Worm (Caenorhabditis elegans) whole organism, L2 larva: ENCODE results near the gene dcs-1.

ENCODE experiments used
- F13H6.1 ChIP-seq: sonication (generic microtip); optimal IDR thresholded peaks from 2 replicates; lab custom pipeline; 2016; ENCODE audit warnings: missing genetic modification characterization, missing compliant biosample characterization
- R02D3.7 ChIP-seq: fragments of 150-350 bp; optimal IDR thresholded peaks from 2 replicates; lab custom pipeline; 2014; ENCODE audit warnings: missing biosample characterization, missing genetic modification characterization
- Y55F3AM.14 ChIP-seq: fragments of 200-800 bp; sonication (Bioruptor generic); optimal IDR thresholded peaks from 2 replicates; lab custom pipeline; 2018; ENCODE audit warnings: mild to moderate bottlenecking, missing genetic modification characterization, missing compliant biosample characterization
- alr-1 ChIP-seq: fragments of 150-350 bp; optimal IDR thresholded peaks from 2 replicates; lab custom pipeline; 2014; ENCODE audit warnings: missing biosample characterization, missing genetic modification characterization
- aly-2 ChIP-seq: fragments of 150-350 bp; optimal IDR thresholded peaks from 2 replicates; lab custom pipeline; 2014; ENCODE audit warnings: missing biosample characterization, missing genetic modification characterization
- ama-1 ChIP-seq: fragments of 150-350 bp; optimal IDR thresholded peaks from 2 replicates; lab custom pipeline; 2018; ENCODE audit warnings: inconsistent platforms
- blmp-1 ChIP-seq: sonication (generic microtip); optimal IDR thresholded peaks from 2 replicates; lab custom pipeline; 2017; ENCODE audit warnings: missing genetic modification characterization, mild to moderate bottlenecking, missing compliant biosample characterization, antibody characterized with exemption, moderate library complexity; ENCODE audit not compliant: insufficient read depth
- ceh-16 ChIP-seq: fragments of 150-350 bp; optimal IDR thresholded peaks from 2 replicates; lab custom pipeline; 2014; ENCODE audit warnings: missing biosample characterization, missing genetic modification characterization
- ceh-82 ChIP-seq: fragments of 150-350 bp; optimal IDR thresholded peaks from 2 replicates; lab custom pipeline; 2014; ENCODE audit warnings: missing biosample characterization, missing genetic modification characterization
- crh-2 ChIP-seq: sonication (generic microtip); optimal IDR thresholded peaks from 2 replicates; lab custom pipeline; 2017; ENCODE audit warnings: missing biosample characterization, missing genetic modification characterization
- dmd-4 ChIP-seq: sonication (generic microtip); optimal IDR thresholded peaks from 2 replicates; lab custom pipeline; 2017; ENCODE audit warnings: missing biosample characterization, missing genetic modification characterization
- egl-27 ChIP-seq: sonication (generic microtip); optimal IDR thresholded peaks from 3 replicates; lab custom pipeline; 2017; ENCODE audit warnings: missing biosample characterization, missing genetic modification reagents, missing genetic modification characterization
- elt-1 ChIP-seq: fragments of 150-350 bp; optimal IDR thresholded peaks from 2 replicates; lab custom pipeline; 2014; ENCODE audit warnings: missing biosample characterization, missing genetic modification characterization
- elt-3 ChIP-seq: sonication (generic microtip); optimal IDR thresholded peaks from 2 replicates; lab custom pipeline; 2017; ENCODE audit warnings: missing biosample characterization, missing genetic modification characterization
- fos-1 ChIP-seq: fragments of 150-350 bp; optimal IDR thresholded peaks from 2 replicates; lab custom pipeline; 2014; ENCODE audit warnings: missing biosample characterization, missing genetic modification characterization
- gmeb-1 ChIP-seq: fragments of 150-350 bp; optimal IDR thresholded peaks from 2 replicates; lab custom pipeline; 2014; ENCODE audit warnings: missing biosample characterization, missing genetic modification characterization
- lin-11 ChIP-seq: fragments of 150-350 bp; sonication (generic microtip); optimal IDR thresholded peaks from 2 replicates; lab custom pipeline; 2014; ENCODE audit warnings: missing biosample characterization, missing genetic modification characterization, inconsistent platforms, mixed read lengths
- lin-39 ChIP-seq: fragments of 150-350 bp; optimal IDR thresholded peaks from 2 replicates; lab custom pipeline; 2014; ENCODE audit warnings: missing biosample characterization, missing genetic modification reagents, missing genetic modification characterization
- lsy-2 ChIP-seq, 2 experiments: fragments of 150-350 bp in 1 of 2; sonication (generic microtip) in 1 of 2; optimal IDR thresholded peaks; 2 replicates each; lab custom pipeline; 2014 to 2017; ENCODE audit warnings: missing biosample characterization in 2 of 2, missing genetic modification characterization in 2 of 2
- mab-5 ChIP-seq: fragments of 150-350 bp; optimal IDR thresholded peaks from 2 replicates; lab custom pipeline; 2014; ENCODE audit warnings: missing biosample characterization, missing genetic modification characterization
- mdl-1 ChIP-seq, 2 experiments: fragments of 150-350 bp in 1 of 2; sonication (generic microtip) in 1 of 2; optimal IDR thresholded peaks; 2 replicates each; lab custom pipeline; 2017; ENCODE audit warnings: missing biosample characterization in 2 of 2, missing genetic modification characterization in 2 of 2
- nhr-10 ChIP-seq: sonication (generic microtip); optimal IDR thresholded peaks from 2 replicates; lab custom pipeline; 2017; ENCODE audit warnings: missing biosample characterization, missing genetic modification characterization
- nhr-11 ChIP-seq: fragments of 150-350 bp; optimal IDR thresholded peaks from 2 replicates; lab custom pipeline; 2014; ENCODE audit warnings: missing biosample characterization, missing genetic modification characterization
- nhr-12 ChIP-seq: fragments of 150-350 bp; optimal IDR thresholded peaks from 2 replicates; lab custom pipeline; 2014; ENCODE audit warnings: missing biosample characterization, missing genetic modification characterization
- nhr-129 ChIP-seq: fragments of 150-350 bp; optimal IDR thresholded peaks from 2 replicates; lab custom pipeline; 2014; ENCODE audit warnings: missing biosample characterization, missing genetic modification characterization
- nhr-21 ChIP-seq: fragments of 150-350 bp; optimal IDR thresholded peaks from 2 replicates; lab custom pipeline; 2014; ENCODE audit warnings: missing biosample characterization, missing genetic modification characterization
- nhr-23 ChIP-seq: fragments of 150-350 bp; optimal IDR thresholded peaks from 2 replicates; lab custom pipeline; 2014; ENCODE audit warnings: missing biosample characterization, missing genetic modification reagents, missing genetic modification characterization
- nhr-237 ChIP-seq: fragments of 150-350 bp; optimal IDR thresholded peaks from 2 replicates; lab custom pipeline; 2014; ENCODE audit warnings: missing biosample characterization, missing genetic modification characterization
- nhr-6 ChIP-seq: fragments of 150-350 bp; optimal IDR thresholded peaks from 2 replicates; lab custom pipeline; 2014; ENCODE audit warnings: missing biosample characterization, missing genetic modification characterization
- nhr-77 ChIP-seq: fragments of 150-350 bp; optimal IDR thresholded peaks from 2 replicates; lab custom pipeline; 2014; ENCODE audit warnings: missing biosample characterization, missing genetic modification characterization
- peb-1 ChIP-seq: fragments of 150-350 bp; optimal IDR thresholded peaks from 2 replicates; lab custom pipeline; 2014; ENCODE audit warnings: missing biosample characterization, missing genetic modification characterization
- sem-4 ChIP-seq: fragments of 150-350 bp; optimal IDR thresholded peaks from 2 replicates; lab custom pipeline; 2014; ENCODE audit warnings: missing biosample characterization, missing genetic modification reagents, missing genetic modification characterization
- sma-3 ChIP-seq: sonication (generic microtip); optimal IDR thresholded peaks from 2 replicates; lab custom pipeline; 2016; ENCODE audit warnings: missing genetic modification reagents, missing genetic modification characterization, missing compliant biosample characterization
- unc-39 ChIP-seq: fragments of 150-350 bp; optimal IDR thresholded peaks from 2 replicates; lab custom pipeline; 2014; ENCODE audit warnings: missing biosample characterization, missing genetic modification characterization
- unc-55 ChIP-seq: fragments of 150-350 bp; sonication (generic microtip); optimal IDR thresholded peaks from 3 replicates; lab custom pipeline; 2014; ENCODE audit warnings: missing biosample characterization, missing genetic modification reagents, missing genetic modification characterization
- unc-62 ChIP-seq: fragments of 150-350 bp; optimal IDR thresholded peaks from 2 replicates; lab custom pipeline; 2014; ENCODE audit warnings: missing biosample characterization, missing genetic modification reagents, missing genetic modification characterization
- zag-1 ChIP-seq: fragments of 150-350 bp; optimal IDR thresholded peaks from 2 replicates; lab custom pipeline; 2014; ENCODE audit warnings: missing biosample characterization, missing genetic modification characterization
- ztf-1 ChIP-seq: fragments of 200-800 bp; sonication (Bioruptor generic); conservative IDR thresholded peaks from 2 replicates; pipeline ENCODE4 v1.3.6; 2022; ENCODE audit warnings: missing genetic modification characterization, missing compliant biosample characterization
- ztf-11 ChIP-seq: sonication (generic microtip); optimal IDR thresholded peaks from 2 replicates; lab custom pipeline; 2017; ENCODE audit warnings: missing biosample characterization, missing genetic modification characterization
- ztf-4 ChIP-seq: fragments of 150-350 bp; optimal IDR thresholded peaks from 2 replicates; lab custom pipeline; 2014; ENCODE audit warnings: missing biosample characterization, missing genetic modification characterization

Gene dcs-1

ce11 chrV:20090698-20091313, at the start of gene dcs-1, which contains the start of gene sec-23:
dcs-1 (minus strand) TSS chrV:20090743.
sec-23 (plus strand) TSS chrV:20091263.
- TF ChIP-seq F13H6.1 (tag; lab: Kevin White, UChicago) (no peak), egl-27 (tag; lab: Kevin White, UChicago) (no peak), nhr-23 (no peak), blmp-1 (no peak), peb-1 (tag; lab: Kevin White, UChicago) (no peak), unc-62 (GFP tag; lab: Kevin White, UChicago) (no peak), ceh-82 (tag; lab: Kevin White, UChicago) (no peak), mab-5 (no peak), lin-11 (tag; lab: Kevin White, UChicago) (no peak), nhr-21 (tag; lab: Kevin White, UChicago) (no peak), lin-39 (tag; lab: Kevin White, UChicago) (no peak), lsy-2 (tag; optimal IDR thresholded peaks at IDR 0.05; lab: Kevin White, UChicago) (peak in 1 of 2 experiments; percentile 10), fos-1 (tag; lab: Kevin White, UChicago) (no peak), Y55F3AM.14 (no peak), gmeb-1 (tag; lab: Kevin White, UChicago) (no peak), mdl-1 (tag; optimal IDR thresholded peaks at IDR 0.05; lab: Kevin White, UChicago) (peak in 1 of 2 experiments; percentile 2), nhr-10 (tag; lab: Kevin White, UChicago) (no peak), nhr-237 (tag; lab: Kevin White, UChicago) (no peak), unc-39 (tag; lab: Kevin White, UChicago) (no peak), sma-3 (GFP tag; lab: Kevin White, UChicago) (no peak), dmd-4 (tag; lab: Kevin White, UChicago) (no peak), nhr-129 (tag; lab: Kevin White, UChicago) (peak; percentile 4), elt-1 (no peak), R02D3.7 (tag; lab: Kevin White, UChicago) (no peak), nhr-12 (tag; lab: Kevin White, UChicago) (no peak), zag-1 (tag; lab: Kevin White, UChicago) (no peak), nhr-11 (tag; lab: Kevin White, UChicago) (no peak), elt-3 (tag; lab: Kevin White, UChicago) (no peak), unc-55 (GFP tag; lab: Kevin White, UChicago) (peak; percentile 22), nhr-6 (tag; lab: Kevin White, UChicago) (no peak), ztf-1 (GFP tag; lab: Robert Waterston, UW) (no peak), ztf-4 (tag; lab: Kevin White, UChicago) (no peak), alr-1 (tag; lab: Kevin White, UChicago) (no peak), sem-4 (tag; lab: Kevin White, UChicago) (no peak), crh-2 (tag; lab: Kevin White, UChicago) (peak; percentile 64)

ce11 chrV:20138407-20139044, 48.0 kb upstream of the dcs-1 start, which contains the start of gene Y113G7A.14:
Y113G7A.14 (minus strand) TSS chrV:20138457.
- no peak for TF ChIP-seq nhr-237 (tag; lab: Kevin White, UChicago)
- no peak for TF ChIP-seq Y55F3AM.14
- TF ChIP-seq unc-62 (GFP tag; lab: Kevin White, UChicago), result no peak
- no peak for TF ChIP-seq mdl-1 (tag; optimal IDR thresholded peaks at IDR 0.05; lab: Kevin White, UChicago)
- no peak for TF ChIP-seq ama-1 (lab: Kevin White, UChicago)
- no peak for TF ChIP-seq sem-4 (tag; lab: Kevin White, UChicago)
- TF ChIP-seq elt-3 (tag; lab: Kevin White, UChicago), result no peak
- no peak for TF ChIP-seq ceh-16 (tag; lab: Kevin White, UChicago)
- no peak for TF ChIP-seq nhr-77
- no peak for TF ChIP-seq ztf-4 (tag; lab: Kevin White, UChicago)
- TF ChIP-seq nhr-23, result no peak
- no peak for TF ChIP-seq nhr-12 (tag; lab: Kevin White, UChicago)
- no peak for TF ChIP-seq unc-55 (GFP tag; lab: Kevin White, UChicago)
- no peak for TF ChIP-seq aly-2 (tag; lab: Kevin White, UChicago)
- TF ChIP-seq lsy-2 (tag; optimal IDR thresholded peaks at IDR 0.05; lab: Kevin White, UChicago), result no peak
- no peak for TF ChIP-seq crh-2 (tag; lab: Kevin White, UChicago)
- TF ChIP-seq ztf-11, result no peak
